Fruit fly (Drosophila melanogaster) whole organism, adult: ENCODE data around the gene Myc.

Source experiments
- CG11617 ChIP-seq: fragments of 200-800 bp; sonication (Bioruptor generic); optimal IDR thresholded peaks from 2 replicates; lab custom pipeline; 2017; ENCODE audit warnings: mild to moderate bottlenecking, missing biosample characterization, missing genetic modification reagents, missing genetic modification characterization
- CG12768 ChIP-seq: fragments of 200-800 bp; sonication (Bioruptor generic); optimal IDR thresholded peaks from 2 replicates; lab custom pipeline; 2017; ENCODE audit warnings: missing biosample characterization, missing genetic modification characterization, mild to moderate bottlenecking, moderate library complexity, missing genetic modification reagents
- CG14711 ChIP-seq: fragments of 200-800 bp; sonication (Bioruptor generic); optimal IDR thresholded peaks from 2 replicates; lab custom pipeline; 2018; ENCODE audit warnings: missing biosample characterization, mild to moderate bottlenecking, missing genetic modification characterization, moderate library complexity
- CG1620 ChIP-seq: fragments of 200-800 bp; sonication (Bioruptor generic); optimal IDR thresholded peaks from 2 replicates; lab custom pipeline; 2016; ENCODE audit warnings: missing biosample characterization, missing genetic modification characterization
- CG33017 ChIP-seq: fragments of 200-800 bp; sonication (Bioruptor generic); optimal IDR thresholded peaks from 2 replicates; lab custom pipeline; 2018; ENCODE audit warnings: missing biosample characterization, mild to moderate bottlenecking, missing genetic modification characterization, moderate library complexity
- CG5204 ChIP-seq: fragments of 200-800 bp; sonication (Bioruptor generic); optimal IDR thresholded peaks from 2 replicates; lab custom pipeline; 2016; ENCODE audit warnings: missing biosample characterization, missing genetic modification characterization
- CG7045 ChIP-seq: fragments of 200-800 bp; sonication (Bioruptor generic); optimal IDR thresholded peaks from 2 replicates; lab custom pipeline; 2017; ENCODE audit warnings: missing biosample characterization, mild to moderate bottlenecking, missing genetic modification characterization
- CG7101 ChIP-seq: fragments of 200-800 bp; sonication (Bioruptor generic); optimal IDR thresholded peaks from 2 replicates; lab custom pipeline; 2018; ENCODE audit warnings: missing biosample characterization, mild to moderate bottlenecking, missing genetic modification characterization, moderate library complexity
- Clk ChIP-seq: fragments of 200-800 bp; sonication (Bioruptor generic); optimal IDR thresholded peaks from 2 replicates; lab custom pipeline; 2017; ENCODE audit warnings: missing biosample characterization, missing genetic modification characterization
- Crg-1 ChIP-seq: fragments of 200-800 bp; sonication (Bioruptor generic); optimal IDR thresholded peaks from 2 replicates; lab custom pipeline; 2016; ENCODE audit warnings: missing biosample characterization, missing genetic modification characterization
- Hr96 ChIP-seq: fragments of 200-800 bp; sonication (Bioruptor generic); optimal IDR thresholded peaks from 2 replicates; lab custom pipeline; 2016; ENCODE audit warnings: missing biosample characterization, missing genetic modification characterization
- Mnt ChIP-seq: fragments of 200-800 bp; sonication (Bioruptor generic); optimal IDR thresholded peaks from 2 replicates; lab custom pipeline; 2016; ENCODE audit warnings: missing biosample characterization, mild to moderate bottlenecking, missing genetic modification characterization
- bab1 ChIP-seq: fragments of 200-800 bp; sonication (Bioruptor generic); optimal IDR thresholded peaks from 3 replicates; lab custom pipeline; 2019; ENCODE audit warnings: missing biosample characterization, mild to moderate bottlenecking, missing genetic modification characterization, moderate library complexity
- cic ChIP-seq: fragments of 200-800 bp; sonication (Bioruptor generic); optimal IDR thresholded peaks from 2 replicates; lab custom pipeline; 2017; ENCODE audit warnings: missing biosample characterization, mild to moderate bottlenecking, missing genetic modification characterization, moderate library complexity
- kay ChIP-seq: fragments of 200-800 bp; sonication (Bioruptor generic); peaks from one replicate; lab custom pipeline; 2016; ENCODE audit warnings: missing biosample characterization, missing genetic modification characterization, borderline replicate concordance
- ovo ChIP-seq: fragments of 200-800 bp; sonication (Bioruptor generic); optimal IDR thresholded peaks from 2 replicates; lab custom pipeline; 2016; ENCODE audit warnings: missing biosample characterization, missing genetic modification characterization
- pad ChIP-seq: fragments of 200-800 bp; sonication (Bioruptor generic); optimal IDR thresholded peaks from 3 replicates; lab custom pipeline; 2017; ENCODE audit warnings: missing biosample characterization, missing genetic modification characterization, mild to moderate bottlenecking, moderate library complexity, missing genetic modification reagents
- tj ChIP-seq: fragments of 200-800 bp; sonication (Bioruptor generic); optimal IDR thresholded peaks from 3 replicates; lab custom pipeline; 2017; ENCODE audit warnings: missing biosample characterization, mild to moderate bottlenecking, missing genetic modification characterization, moderate library complexity
- toe ChIP-seq: fragments of 200-800 bp; sonication (Bioruptor generic); optimal IDR thresholded peaks from 2 replicates; lab custom pipeline; 2016; ENCODE audit warnings: missing biosample characterization, missing genetic modification characterization

The Myc gene

DNA sequence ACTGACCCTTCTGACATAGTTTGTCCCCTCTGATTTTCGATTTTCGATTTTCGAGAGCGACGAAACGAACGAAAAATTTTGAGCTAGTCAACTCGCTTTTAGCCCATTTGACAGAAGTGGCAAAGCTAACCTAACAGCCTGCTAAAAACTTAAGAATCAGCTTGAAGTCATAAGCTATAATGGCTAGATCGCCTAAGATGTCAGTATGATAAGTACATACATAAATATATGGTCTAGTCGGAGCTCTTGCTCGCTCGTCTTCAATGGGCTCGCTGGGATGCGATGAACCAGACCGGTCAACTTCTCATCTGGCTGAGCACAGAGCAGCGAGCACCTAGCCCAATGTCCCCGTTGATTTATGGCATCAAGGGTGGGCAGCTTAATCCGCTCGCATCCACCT lies 62.7 kb downstream of the Myc start, which contains the start of gene CG14269:
CG14269 (minus strand) TSS at position 101 of the 400 bp plus-strand sequence.
- no peak for TF ChIP-seq CG12768 (GFP tag; lab: Kevin White, UChicago)
- no peak for TF ChIP-seq ovo (GFP tag; lab: Kevin White, UChicago)
- TF ChIP-seq CG33017 (tag; lab: Kevin White, UChicago) = no peak
- no peak for TF ChIP-seq kay (GFP tag; lab: Kevin White, UChicago)
- no peak for TF ChIP-seq Clk (GFP tag; lab: Kevin White, UChicago)
- no peak for TF ChIP-seq Crg-1 (GFP tag; lab: Kevin White, UChicago)
- TF ChIP-seq cic = no peak
- no peak for TF ChIP-seq CG7045 (GFP tag; lab: Kevin White, UChicago)
- no peak for TF ChIP-seq Mnt (GFP tag; lab: Kevin White, UChicago)
- no peak for TF ChIP-seq CG14711
- no peak for TF ChIP-seq Hr96 (GFP tag; lab: Kevin White, UChicago)
- TF ChIP-seq toe = no peak
- TF ChIP-seq CG11617 (GFP tag; lab: Kevin White, UChicago) = no peak
- no peak for TF ChIP-seq CG7101 (tag; lab: Kevin White, UChicago)
- no peak for TF ChIP-seq bab1 (GFP tag; lab: Kevin White, UChicago)

DNA sequence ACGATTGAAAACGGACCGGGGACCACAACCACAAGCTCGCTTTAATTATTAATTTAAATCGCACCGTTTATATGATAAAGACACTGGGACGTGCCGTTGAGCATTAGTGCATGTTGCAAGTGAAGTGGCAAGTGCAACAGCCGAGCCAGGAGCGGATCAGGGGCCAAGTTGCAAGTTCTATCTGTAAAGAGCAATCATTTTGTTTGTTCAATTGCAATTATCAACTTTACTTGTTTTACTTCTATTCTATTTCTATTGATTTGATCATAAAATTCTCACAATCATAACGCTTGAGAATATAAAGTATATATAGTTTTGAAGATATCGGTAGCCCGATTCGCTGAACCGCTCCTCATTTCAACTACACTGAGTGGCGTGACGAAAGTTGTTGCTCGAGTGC lies 63.2 kb downstream of the Myc start:
- TF ChIP-seq kay (GFP tag; lab: Kevin White, UChicago) (no peak), Crg-1 (GFP tag; lab: Kevin White, UChicago) (no peak), pad (no peak), CG12768 (GFP tag; lab: Kevin White, UChicago) (no peak), CG7101 (tag; lab: Kevin White, UChicago) (no peak), Clk (GFP tag; lab: Kevin White, UChicago) (no peak), CG5204 (GFP tag; lab: Kevin White, UChicago) (no peak), Hr96 (GFP tag; lab: Kevin White, UChicago) (no peak), ovo (GFP tag; lab: Kevin White, UChicago) (no peak), CG14711 (no peak), CG33017 (tag; lab: Kevin White, UChicago) (no peak), tj (GFP tag; lab: Kevin White, UChicago) (no peak), CG11617 (GFP tag; lab: Kevin White, UChicago) (no peak), CG1620 (no peak), CG7045 (GFP tag; lab: Kevin White, UChicago) (no peak), cic (no peak)

DNA sequence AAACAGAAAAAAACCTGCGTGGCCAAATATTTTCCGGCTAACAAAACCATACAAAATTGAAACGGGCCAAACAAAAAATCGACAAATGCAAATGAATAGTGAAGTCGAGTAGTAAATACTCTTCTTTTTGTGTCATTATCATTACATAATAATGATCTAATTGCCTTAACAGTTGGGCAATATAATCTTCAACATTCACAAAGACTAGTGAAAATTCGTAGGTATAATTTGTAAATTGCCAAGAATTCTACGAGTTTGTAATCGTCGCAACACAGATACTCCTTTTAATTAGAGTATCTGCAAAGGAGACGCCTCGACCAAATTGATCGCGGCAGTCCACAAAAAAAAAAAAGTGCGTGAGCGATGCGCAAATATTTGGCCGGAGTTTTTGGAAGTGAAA lies 64.5 kb downstream of the Myc start:
- no peak for TF ChIP-seq toe
- TF ChIP-seq CG33017 (tag; lab: Kevin White, UChicago) = no peak

DNA sequence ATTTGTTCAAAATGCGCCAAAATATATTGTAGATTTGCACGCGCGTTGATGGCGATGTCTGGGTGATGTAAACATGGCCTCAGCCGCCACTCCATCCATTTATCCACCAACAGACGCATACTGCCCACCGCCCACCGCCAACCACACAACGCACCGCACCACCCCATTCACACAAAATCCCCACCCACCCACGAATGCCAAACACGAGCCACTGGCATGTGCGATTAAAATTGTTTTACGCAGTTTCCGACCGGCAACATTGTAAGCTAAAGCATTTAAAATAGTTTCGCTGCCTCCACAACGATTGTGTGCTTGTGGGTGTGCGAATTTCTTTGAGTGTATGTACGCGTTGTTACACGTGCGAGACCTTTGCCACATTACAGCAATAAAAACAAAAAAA lies 67.5 kb downstream of the Myc start:
- TF ChIP-seq Mnt (GFP tag; lab: Kevin White, UChicago) = peak; percentile 71
- TF ChIP-seq Hr96 (GFP tag; lab: Kevin White, UChicago) = no peak
